Worm (Caenorhabditis elegans): ENCODE data around the gene C24H12.8.
A peak's percentile ranks its signal among the peaks of the same experiment; 100 is the strongest.
"Not testable (repeated sequence)": the region's sequence is repeated elsewhere in the genome, so short reads cannot be mapped to it uniquely, and the experiment has no call there.

C24H12.8 gene

ce11 chrII:461297-461696 is 38.3 kb upstream of the C24H12.8 start:
- TF ChIP-seq nfya-1 (tag; optimal IDR thresholded peaks at IDR 0.05; ENCODE audit: borderline replicate concordance, insufficient read depth) = no peak
- TF ChIP-seq cebp-1 (GFP tag; IDR thresholded peaks at IDR 0.05) = no peak
- TF ChIP-seq cebp-1 (tag; optimal IDR thresholded peaks at IDR 0.05) = no peak
- TF ChIP-seq lsl-1 (GFP tag; optimal IDR thresholded peaks at IDR 0.05) = peak; percentile 24

- no peak for TF ChIP-seq T07F8.4 (tag; optimal IDR thresholded peaks at IDR 0.05)
- no peak for TF ChIP-seq attf-3 (GFP tag; conservative IDR thresholded peaks at IDR 0.05)
- TF ChIP-seq ztf-18 (tag; optimal IDR thresholded peaks at IDR 0.05) = no peak
- no peak for TF ChIP-seq attf-6 (GFP tag; IDR thresholded peaks at IDR 0.05)
These were observed 37.8 kb upstream of the C24H12.8 start, which contains the start of gene W10D9.3 for ce11 chrII:460835-461234. TSS of gene W10D9.3 (minus strand) at chrII:460935.

ce11 chrII:457790-458189 is 34.8 kb upstream of the C24H12.8 start, which contains the start of gene gvd-1:
TSS of gene gvd-1 (minus strand) at chrII:457890.
- TF ChIP-seq mes-4 (tag; optimal IDR thresholded peaks at IDR 0.05) (no peak), F57A8.1 (GFP tag; optimal IDR thresholded peaks at IDR 0.05) (no peak), ztf-22 (GFP tag; optimal IDR thresholded peaks at IDR 0.05) (no peak), cebp-2 (GFP tag; IDR thresholded peaks at IDR 0.05) (no peak), lin-26 (GFP tag; IDR thresholded peaks at IDR 0.05) (no peak), nhr-27 (tag; optimal IDR thresholded peaks at IDR 0.05) (no peak), chd-7 (tag; optimal IDR thresholded peaks at IDR 0.05) (no peak), D2030.7 (GFP tag; IDR thresholded peaks at IDR 0.05) (no peak), ztf-3 (GFP tag; optimal IDR thresholded peaks at IDR 0.05) (no peak), hrde-1 (tag; optimal IDR thresholded peaks at IDR 0.05; ENCODE audit: borderline replicate concordance) (no peak), ccch-3 (GFP tag; optimal IDR thresholded peaks at IDR 0.05) (no peak)

- peak; percentile 0 for TF ChIP-seq lsl-1 (GFP tag; optimal IDR thresholded peaks at IDR 0.05)
- TF ChIP-seq hlh-12 (tag; optimal IDR thresholded peaks at IDR 0.05) = no peak
These were observed 33.4 kb upstream of the C24H12.8 start for ce11 chrII:456371-456770.

ce11 chrII:454646-455045 is 31.7 kb upstream of the C24H12.8 start, which contains the start of gene W10D9.1:
TSS of gene W10D9.1 (plus strand) at chrII:454946.
- not testable (repeated sequence) for TF ChIP-seq hsf-1 (GFP tag; IDR thresholded peaks at IDR 0.05); cebp-1 (GFP tag; IDR thresholded peaks at IDR 0.05); cebp-1 (tag; optimal IDR thresholded peaks at IDR 0.05); Y53F4B.3 (GFP tag; IDR thresholded peaks at IDR 0.05)

ce11 chrII:452159-452558 is 29.2 kb upstream of the C24H12.8 start:
- TF ChIP-seq F33H1.4 (GFP tag; IDR thresholded peaks at IDR 0.05) = peak; percentile 64
- TF ChIP-seq egrh-3 (GFP tag; IDR thresholded peaks at IDR 0.05) = peak; percentile 54; the same call in 1 of the 2 replicates

ce11 chrII:441102-441501 is 18.1 kb upstream of the C24H12.8 start, which contains the start of gene C24H12.1:
TSS of gene C24H12.1 (plus strand) at chrII:441402.
- TF ChIP-seq sea-2 (GFP tag; IDR thresholded peaks at IDR 0.05); lir-1 (GFP tag; conservative IDR thresholded peaks at IDR 0.05); akir-1 (GFP tag; optimal IDR thresholded peaks at IDR 0.05): not testable (repeated sequence)
